Worm (Caenorhabditis elegans): Measurements from ENCODE around the gene ZK856.14.

The ZK856.14 gene

DNA sequence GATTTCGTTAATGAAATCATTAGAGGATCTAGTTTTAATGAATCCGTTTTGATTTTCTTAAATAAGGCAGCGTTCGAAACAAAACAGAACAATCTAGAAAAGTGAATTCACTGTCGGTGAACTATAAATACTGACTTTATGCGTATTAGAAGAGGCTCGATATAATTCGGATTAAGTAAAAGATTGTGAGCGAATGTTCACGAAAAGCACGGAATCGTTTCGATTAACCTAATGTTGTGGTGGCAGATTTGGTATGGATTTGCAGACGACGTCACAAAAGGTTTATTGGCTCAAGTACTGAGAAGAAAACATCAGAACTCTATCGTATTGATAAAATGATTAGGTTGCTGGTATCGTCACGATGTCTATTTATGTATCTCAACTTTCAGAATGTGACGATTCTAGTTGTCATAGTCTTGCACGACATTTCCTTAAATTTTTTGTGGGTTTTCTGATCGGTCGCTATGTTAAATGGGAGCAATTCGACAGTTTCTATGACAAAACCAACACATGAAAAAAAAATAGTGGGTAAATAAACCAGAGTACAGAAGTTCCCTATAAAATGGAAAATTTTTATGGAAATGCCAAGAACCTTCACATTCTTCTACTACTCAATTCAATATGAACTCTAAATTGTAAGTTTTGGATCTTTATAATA, 12.5 kb downstream of the ZK856.14 start, which contains the start of the genes pyt-1 and fipr-7:
Gene pyt-1, minus strand, starts transcription at position 101 of the 658 bp plus-strand sequence.
Gene fipr-7, plus strand, starts transcription at position 608 of the 658 bp plus-strand sequence.
- no peak for TF ChIP-seq nhr-21 (tag; optimal IDR thresholded peaks at IDR 0.05)
- TF ChIP-seq skn-1 (tag; optimal IDR thresholded peaks at IDR 0.05), result no peak
- TF ChIP-seq mab-5 (tag; optimal IDR thresholded peaks at IDR 0.05), result no peak
- no peak for TF ChIP-seq blmp-1 (tag; optimal IDR thresholded peaks at IDR 0.05; ENCODE audit: insufficient read depth)
- TF ChIP-seq sem-4 (tag; optimal IDR thresholded peaks at IDR 0.05), result no peak

DNA sequence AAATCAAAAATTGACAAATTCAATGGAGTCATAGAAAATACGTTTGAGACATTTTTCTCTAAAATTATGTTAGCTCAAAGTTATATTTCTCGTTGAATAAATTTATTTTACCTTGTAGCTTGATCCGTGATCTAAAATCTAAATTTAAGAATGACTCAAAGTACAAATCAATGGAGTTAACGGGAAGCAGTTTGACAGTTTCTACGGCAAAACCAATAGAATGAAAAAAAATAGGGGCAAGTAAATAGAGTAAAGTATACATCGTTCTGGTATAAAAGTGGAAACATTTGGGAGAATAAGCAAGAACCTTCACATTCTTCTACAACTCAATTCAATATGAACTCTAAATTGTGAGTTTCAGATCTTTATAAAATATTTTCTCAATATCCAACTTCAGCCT, 14.1 kb downstream of the ZK856.14 start, which contains the start of gene fipr-6:
Gene fipr-6, plus strand, starts transcription at position 301 of the 400 bp plus-strand sequence.
- TF ChIP-seq R02D3.7 (tag; optimal IDR thresholded peaks at IDR 0.05) (no peak), mdl-1 (tag; optimal IDR thresholded peaks at IDR 0.05) (no peak), elt-3 (tag; optimal IDR thresholded peaks at IDR 0.05) (no peak), nhr-12 (tag; optimal IDR thresholded peaks at IDR 0.05) (no peak), ztf-4 (tag; optimal IDR thresholded peaks at IDR 0.05) (no peak)

ce11 chrV:10233330-10233729, 16.5 kb downstream of the ZK856.14 start, which contains the start of gene str-182:
TSS of gene str-182 (minus strand) at chrV:10233430.
- TF ChIP-seq egl-27 (tag; optimal IDR thresholded peaks at IDR 0.05) (no peak), nhr-12 (tag; optimal IDR thresholded peaks at IDR 0.05) (no peak), ceh-16 (tag; optimal IDR thresholded peaks at IDR 0.05) (no peak), nhr-77 (tag; optimal IDR thresholded peaks at IDR 0.05) (no peak), lin-13 (GFP tag; optimal IDR thresholded peaks at IDR 0.05) (no peak), F13H6.1 (tag; optimal IDR thresholded peaks at IDR 0.05) (no peak), nhr-25 (tag; optimal IDR thresholded peaks at IDR 0.05) (no peak)

DNA sequence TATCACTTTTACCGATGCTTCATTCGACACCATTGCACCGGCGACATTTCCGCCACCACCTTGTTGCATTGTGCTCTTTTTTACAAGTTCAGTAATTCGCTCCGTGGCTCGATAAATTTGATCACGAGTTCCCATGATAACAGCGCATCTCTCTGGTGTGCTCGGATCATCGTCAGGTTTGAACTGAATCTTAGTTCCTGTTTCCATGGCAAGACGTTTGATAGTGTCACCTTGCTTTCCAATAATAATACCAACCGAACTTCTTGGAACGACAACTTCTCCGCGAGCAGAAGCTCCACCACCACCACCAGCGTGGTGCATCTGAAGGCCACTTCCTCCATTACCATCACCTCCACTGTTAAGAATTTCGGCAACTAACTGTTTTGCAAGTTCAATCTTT, 20.3 kb downstream of the ZK856.14 start:
- no peak for TF ChIP-seq nhr-10 (tag; optimal IDR thresholded peaks at IDR 0.05)
- no peak for TF ChIP-seq elt-3 (tag; optimal IDR thresholded peaks at IDR 0.05)

DNA sequence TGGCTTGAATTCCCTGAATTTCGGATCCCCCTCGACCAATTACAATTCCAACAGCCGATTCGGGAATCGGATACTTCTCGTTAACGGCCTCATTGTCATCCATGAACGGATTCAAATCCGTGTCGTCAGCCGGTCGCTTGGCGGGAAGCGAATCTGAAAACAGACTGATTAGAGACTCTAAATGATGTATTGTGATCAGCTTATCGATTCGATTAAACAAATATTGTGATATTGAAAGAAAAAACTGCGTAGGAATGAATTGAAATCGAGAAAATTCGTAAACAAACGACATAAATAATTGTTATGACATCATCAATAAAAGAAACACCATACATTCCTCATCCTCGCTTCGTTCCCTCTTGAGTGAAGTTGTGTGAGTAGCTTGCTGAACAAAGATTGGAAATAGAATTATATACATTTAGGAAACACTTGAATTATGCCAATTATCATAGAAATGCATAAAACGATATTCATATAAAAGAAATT, 21.2 kb downstream of the ZK856.14 start:
- TF ChIP-seq ztf-4 (tag; optimal IDR thresholded peaks at IDR 0.05), result no peak
- no peak for TF ChIP-seq dmd-4 (tag; optimal IDR thresholded peaks at IDR 0.05)
- no peak for TF ChIP-seq skn-1 (tag; optimal IDR thresholded peaks at IDR 0.05)
- TF ChIP-seq egl-27 (tag; optimal IDR thresholded peaks at IDR 0.05), result no peak
- TF ChIP-seq Y55F3AM.14 (GFP tag; optimal IDR thresholded peaks at IDR 0.05), result no peak
- no peak for TF ChIP-seq nhr-129 (tag; optimal IDR thresholded peaks at IDR 0.05)
- no peak for TF ChIP-seq R02D3.7 (tag; optimal IDR thresholded peaks at IDR 0.05)
- no peak for TF ChIP-seq unc-39 (tag; optimal IDR thresholded peaks at IDR 0.05)
- no peak for TF ChIP-seq sma-3 (GFP tag; optimal IDR thresholded peaks at IDR 0.05)
- no peak for TF ChIP-seq unc-55 (GFP tag; optimal IDR thresholded peaks at IDR 0.05)
- TF ChIP-seq elt-1 (tag; optimal IDR thresholded peaks at IDR 0.05), result no peak
- no peak for TF ChIP-seq blmp-1 (tag; optimal IDR thresholded peaks at IDR 0.05; ENCODE audit: insufficient read depth)
- TF ChIP-seq lin-13 (GFP tag; optimal IDR thresholded peaks at IDR 0.05), result no peak
- TF ChIP-seq mab-5 (tag; optimal IDR thresholded peaks at IDR 0.05), result no peak

DNA sequence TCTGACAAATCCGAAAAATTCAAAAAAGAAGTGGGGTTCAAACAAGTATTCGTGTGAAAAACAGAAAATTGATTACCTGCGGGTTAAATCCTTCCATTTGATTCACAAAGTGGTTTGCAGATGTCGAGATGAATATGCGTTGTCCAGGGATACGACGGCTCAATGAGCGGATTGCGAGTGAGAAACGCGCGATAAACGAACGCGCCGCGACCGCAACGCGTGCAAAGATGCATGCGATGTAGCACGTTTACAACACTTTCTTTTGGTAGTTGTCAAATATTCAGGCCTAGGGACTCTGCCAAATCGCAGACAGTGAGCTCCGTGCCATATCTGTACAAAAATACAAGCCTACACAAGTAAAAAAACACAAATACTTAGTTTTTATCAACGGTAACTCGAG, 21.8 kb downstream of the ZK856.14 start, which contains the start of gene fubl-1:
Gene fubl-1, minus strand, starts transcription at position 202 of the 400 bp plus-strand sequence.
- no peak for TF ChIP-seq egl-27 (tag; optimal IDR thresholded peaks at IDR 0.05)
- TF ChIP-seq elt-3 (tag; optimal IDR thresholded peaks at IDR 0.05), result no peak
- TF ChIP-seq ZK546.5 (tag; optimal IDR thresholded peaks at IDR 0.05), result no peak
- no peak for TF ChIP-seq alr-1 (tag; optimal IDR thresholded peaks at IDR 0.05)
- TF ChIP-seq gmeb-1 (tag; optimal IDR thresholded peaks at IDR 0.05), result no peak
- no peak for TF ChIP-seq mbf-1 (tag; optimal IDR thresholded peaks at IDR 0.05)
- TF ChIP-seq ama-1 (optimal IDR thresholded peaks at IDR 0.05), result peak; percentile 29
- TF ChIP-seq C34F6.9 (tag; optimal IDR thresholded peaks at IDR 0.05), result peak; percentile 50
- peak; percentile 64 for TF ChIP-seq lin-11 (tag; optimal IDR thresholded peaks at IDR 0.05)
- TF ChIP-seq nhr-6 (tag; optimal IDR thresholded peaks at IDR 0.05), result no peak
- no peak for TF ChIP-seq lin-13 (GFP tag; optimal IDR thresholded peaks at IDR 0.05)
- TF ChIP-seq sma-3 (GFP tag; optimal IDR thresholded peaks at IDR 0.05), result no peak
- TF ChIP-seq lin-39 (tag; optimal IDR thresholded peaks at IDR 0.05), result no peak
- TF ChIP-seq nhr-237 (tag; optimal IDR thresholded peaks at IDR 0.05), result no peak
- TF ChIP-seq lsy-2 (tag; optimal IDR thresholded peaks at IDR 0.05), result peak in 1 of 2 experiments; percentile 43
- no peak for TF ChIP-seq dmd-4 (tag; optimal IDR thresholded peaks at IDR 0.05)
- TF ChIP-seq nhr-129 (tag; optimal IDR thresholded peaks at IDR 0.05), result peak; percentile 29
- peak; percentile 33 for TF ChIP-seq unc-55 (GFP tag; optimal IDR thresholded peaks at IDR 0.05)
- no peak for TF ChIP-seq F13H6.1 (tag; optimal IDR thresholded peaks at IDR 0.05)

Measured in whole organism, L2 larva.